Fruit fly (Drosophila melanogaster) whole organism, embryonic: ENCODE data around the gene CG43658.

Experiments used
- Asciz ChIP-seq: fragments of 200-800 bp; sonication (Bioruptor generic); optimal IDR thresholded peaks from 2 replicates; lab custom pipeline; 2017; ENCODE audit warnings: missing biosample characterization, mild to moderate bottlenecking, missing genetic modification characterization, missing genetic modification reagents
- BEAF-32 ChIP-seq: fragments of 200-800 bp; sonication (Bioruptor generic); optimal IDR thresholded peaks from 3 replicates; lab custom pipeline; 2017; ENCODE audit warnings: missing biosample characterization, missing genetic modification characterization, mild to moderate bottlenecking, moderate library complexity, missing genetic modification reagents
- CG10267 ChIP-seq: fragments of 200-800 bp; sonication (Bioruptor generic); optimal IDR thresholded peaks from 2 replicates; lab custom pipeline; 2018; ENCODE audit warnings: missing biosample characterization, mild to moderate bottlenecking, missing genetic modification characterization, moderate library complexity
- CG10366 ChIP-seq: fragments of 200-800 bp; sonication (Bioruptor generic); IDR thresholded peaks from 2 replicates; pipeline ENCODE4 v1.3.6; 2022; ENCODE audit warnings: missing biosample characterization, missing genetic modification characterization
- CG12236 ChIP-seq: fragments of 200-800 bp; sonication (Bioruptor generic); optimal IDR thresholded peaks from 2 replicates; lab custom pipeline; 2016; ENCODE audit warnings: missing biosample characterization, missing genetic modification characterization
- CG14050 ChIP-seq: fragments of 200-800 bp; sonication (Bioruptor generic); IDR thresholded peaks from 3 replicates; pipeline ENCODE4 v1.3.6; 2022; ENCODE audit warnings: missing biosample characterization, missing genetic modification characterization
- CG14710 ChIP-seq: fragments of 200-800 bp; sonication (Bioruptor generic); optimal IDR thresholded peaks from 3 replicates; lab custom pipeline; 2019; ENCODE audit warnings: missing biosample characterization, mild to moderate bottlenecking, missing genetic modification characterization, moderate library complexity
- CG16813 ChIP-seq: fragments of 200-800 bp; sonication (Bioruptor generic); IDR thresholded peaks from 3 replicates; pipeline ENCODE4 v1.3.6; 2022; ENCODE audit warnings: missing biosample characterization, missing genetic modification characterization; ENCODE audit not compliant: partially characterized antibody
- CG16815 ChIP-seq: fragments of 200-800 bp; sonication (Bioruptor generic); optimal IDR thresholded peaks from 3 replicates; lab custom pipeline; 2017; ENCODE audit warnings: missing biosample characterization, mild to moderate bottlenecking, missing genetic modification characterization
- CG17361 ChIP-seq: fragments of 200-800 bp; sonication (Bioruptor generic); IDR thresholded peaks from 3 replicates; pipeline ENCODE4 v1.3.6; 2022; ENCODE audit warnings: missing biosample characterization, missing genetic modification characterization
- CG17802 ChIP-seq: fragments of 200-800 bp; sonication (Bioruptor generic); optimal IDR thresholded peaks from 2 replicates; lab custom pipeline; 2018; ENCODE audit warnings: missing biosample characterization, mild to moderate bottlenecking, missing genetic modification characterization, moderate library complexity
- CG1792 ChIP-seq: fragments of 200-800 bp; sonication (Bioruptor generic); optimal IDR thresholded peaks from 2 replicates; lab custom pipeline; 2016; ENCODE audit warnings: missing biosample characterization, missing genetic modification characterization
- CG30403 ChIP-seq: fragments of 200-800 bp; sonication (Bioruptor generic); optimal IDR thresholded peaks from 3 replicates; lab custom pipeline; 2016; ENCODE audit warnings: missing biosample characterization, missing genetic modification characterization
- CG30431 ChIP-seq: fragments of 200-800 bp; sonication (Bioruptor generic); optimal IDR thresholded peaks from 2 replicates; lab custom pipeline; 2017; ENCODE audit warnings: missing biosample characterization, missing genetic modification characterization
- CG3407 ChIP-seq: fragments of 200-800 bp; sonication (Bioruptor generic); optimal IDR thresholded peaks from 2 replicates; lab custom pipeline; 2018; ENCODE audit warnings: missing biosample characterization, mild to moderate bottlenecking, missing genetic modification characterization
- CG4282 ChIP-seq: fragments of 200-800 bp; sonication (Bioruptor generic); optimal IDR thresholded peaks from 2 replicates; lab custom pipeline; 2016; ENCODE audit warnings: missing biosample characterization, missing genetic modification characterization
- CG4328 ChIP-seq: fragments of 200-800 bp; sonication (Bioruptor generic); optimal IDR thresholded peaks from 3 replicates; lab custom pipeline; 2017; ENCODE audit warnings: missing biosample characterization, missing genetic modification reagents, missing genetic modification characterization
- CG4360 ChIP-seq: fragments of 200-800 bp; sonication (Bioruptor generic); IDR thresholded peaks from 2 replicates; pipeline ENCODE4 v1.3.6; 2022; ENCODE audit warnings: missing biosample characterization, missing genetic modification characterization
- CG4404 ChIP-seq: fragments of 200-800 bp; sonication (Bioruptor generic); IDR thresholded peaks from 2 replicates; pipeline ENCODE4 v1.3.6; 2022; ENCODE audit warnings: missing biosample characterization, missing genetic modification characterization
- CG5180 ChIP-seq: fragments of 200-800 bp; sonication (Bioruptor generic); optimal IDR thresholded peaks from 3 replicates; lab custom pipeline; 2017; ENCODE audit warnings: missing biosample characterization, missing genetic modification characterization, mild to moderate bottlenecking, moderate library complexity, missing genetic modification reagents
- CG6175 ChIP-seq: fragments of 200-800 bp; sonication (Bioruptor generic); IDR thresholded peaks from 3 replicates; pipeline ENCODE4 v1.3.6; 2022; ENCODE audit warnings: missing biosample characterization, missing genetic modification characterization
- CG6254 ChIP-seq: fragments of 200-800 bp; sonication (Bioruptor generic); optimal IDR thresholded peaks from 3 replicates; lab custom pipeline; 2017; ENCODE audit warnings: mild to moderate bottlenecking, missing biosample characterization, missing genetic modification reagents, missing genetic modification characterization
- CG7556 ChIP-seq: fragments of 200-800 bp; sonication (Bioruptor generic); optimal IDR thresholded peaks from 2 replicates; lab custom pipeline; 2017; ENCODE audit warnings: missing biosample characterization, mild to moderate bottlenecking, missing genetic modification characterization
- CG7786 ChIP-seq: fragments of 200-800 bp; sonication (Bioruptor generic); optimal IDR thresholded peaks from 2 replicates; lab custom pipeline; 2016; ENCODE audit warnings: missing biosample characterization, missing genetic modification characterization
- Dbx ChIP-seq: fragments of 200-800 bp; sonication (Bioruptor generic); IDR thresholded peaks from 3 replicates; pipeline ENCODE4 v1.3.6; 2022; ENCODE audit warnings: missing biosample characterization, missing genetic modification characterization
- Eip74EF ChIP-seq, 2 experiments: fragments of 200-800 bp in 1 of 2; fragments of >200 bp in 1 of 2; sonication (Bioruptor generic) in 1 of 2; optimal IDR thresholded peaks; 2 replicates each; lab custom pipeline; 2017 to 2019; ENCODE audit warnings: missing biosample characterization in 2 of 2, missing genetic modification characterization in 2 of 2, mild to moderate bottlenecking in 1 of 2, moderate library complexity in 1 of 2
- HLH4C ChIP-seq: fragments of 200-800 bp; sonication (Bioruptor generic); IDR thresholded peaks from 3 replicates; pipeline ENCODE4 v1.3.6; 2022; ENCODE audit warnings: missing biosample characterization, missing genetic modification characterization; ENCODE audit not compliant: partially characterized antibody
- Hmx ChIP-seq: fragments of 200-800 bp; sonication (Bioruptor generic); optimal IDR thresholded peaks from 2 replicates; lab custom pipeline; 2016; ENCODE audit warnings: missing biosample characterization, missing genetic modification characterization
- Hr3 ChIP-seq: fragments of 200-800 bp; sonication (Bioruptor generic); optimal IDR thresholded peaks from 3 replicates; lab custom pipeline; 2016; ENCODE audit warnings: missing biosample characterization, missing genetic modification characterization
- Hr78 ChIP-seq, 2 experiments: fragments of 200-800 bp in 1 of 2; fragments of >200 bp in 1 of 2; sonication (Bioruptor generic) in 1 of 2; optimal IDR thresholded peaks; 2 replicates each; lab custom pipeline; 2017 to 2019; ENCODE audit warnings: missing biosample characterization in 2 of 2, missing genetic modification characterization in 2 of 2, mild to moderate bottlenecking in 1 of 2, moderate library complexity in 1 of 2
- Rx ChIP-seq: fragments of 200-800 bp; sonication (Bioruptor generic); IDR thresholded peaks from 2 replicates; pipeline ENCODE4 v1.3.6; 2022; ENCODE audit warnings: missing biosample characterization, missing genetic modification characterization
- Sin3A ChIP-seq: fragments of >200 bp; optimal IDR thresholded peaks from 2 replicates; lab custom pipeline; 2018
- ap ChIP-seq: fragments of 200-800 bp; sonication (Bioruptor generic); IDR thresholded peaks from 2 replicates; pipeline ENCODE4 v1.3.6; 2022; ENCODE audit warnings: missing biosample characterization, missing genetic modification characterization
- ara ChIP-seq: fragments of 200-800 bp; sonication (Bioruptor generic); IDR thresholded peaks from 2 replicates; pipeline ENCODE4 v1.3.6; 2022; ENCODE audit warnings: missing biosample characterization, missing genetic modification characterization
- bab2 ChIP-seq: fragments of 200-800 bp; sonication (Bioruptor generic); optimal IDR thresholded peaks from 2 replicates; lab custom pipeline; 2016; ENCODE audit warnings: missing biosample characterization, missing genetic modification characterization
- cas ChIP-seq: fragments of 200-800 bp; sonication (Bioruptor generic); IDR thresholded peaks from 2 replicates; pipeline ENCODE4 v1.3.6; 2022; ENCODE audit warnings: missing biosample characterization, missing genetic modification characterization
- chif ChIP-seq, 2 experiments: fragments of 200-800 bp; sonication (Bioruptor generic); optimal IDR thresholded peaks; 3 replicates each; lab custom pipeline; 2016; ENCODE audit warnings: missing biosample characterization in 2 of 2, missing genetic modification characterization in 2 of 2
- ci ChIP-seq: fragments of 200-800 bp; sonication (Bioruptor generic); IDR thresholded peaks from 3 replicates; pipeline ENCODE4 v1.3.6; 2022; ENCODE audit warnings: missing biosample characterization, missing genetic modification characterization
- crol ChIP-seq: fragments of 200-800 bp; sonication (Bioruptor generic); IDR thresholded peaks from 2 replicates; pipeline ENCODE4 v1.3.6; 2022; ENCODE audit warnings: missing biosample characterization, missing genetic modification characterization
- danr ChIP-seq: fragments of 200-800 bp; sonication (Bioruptor generic); IDR thresholded peaks from 2 replicates; pipeline ENCODE4 v1.3.6; 2022; ENCODE audit warnings: missing biosample characterization, missing genetic modification characterization
- fd102C ChIP-seq: fragments of 200-800 bp; sonication (Bioruptor generic); optimal IDR thresholded peaks from 2 replicates; lab custom pipeline; 2018; ENCODE audit warnings: missing biosample characterization, mild to moderate bottlenecking, missing genetic modification characterization, moderate library complexity
- grn ChIP-seq: fragments of 200-800 bp; sonication (Bioruptor generic); optimal IDR thresholded peaks from 3 replicates; lab custom pipeline; 2017; ENCODE audit warnings: missing biosample characterization, missing genetic modification characterization
- kay ChIP-seq: fragments of 200-800 bp; sonication (Bioruptor generic); optimal IDR thresholded peaks from 2 replicates; lab custom pipeline; 2016; ENCODE audit warnings: missing biosample characterization, missing genetic modification characterization
- klu ChIP-seq: fragments of 200-800 bp; sonication (Bioruptor generic); IDR thresholded peaks from 2 replicates; pipeline ENCODE4 v1.3.6; 2022; ENCODE audit warnings: missing biosample characterization, missing genetic modification characterization
- nom ChIP-seq: fragments of 200-800 bp; sonication (Bioruptor generic); optimal IDR thresholded peaks from 2 replicates; lab custom pipeline; 2017; ENCODE audit warnings: missing biosample characterization, missing genetic modification characterization, mild to moderate bottlenecking, moderate library complexity, missing genetic modification reagents
- prd ChIP-seq, 3 experiments: fragments of >200 bp in 2 of 3; fragments of 200-800 bp in 1 of 3; sonication (Bioruptor generic) in 1 of 3; optimal IDR thresholded peaks in 2 of 3; IDR thresholded peaks in 1 of 3; 2 replicates in 2 of 3; 3 replicates in 1 of 3; pipeline versions ENCODE4 v1.3.6 to Lab custom; 2017 to 2022; ENCODE audit warnings: missing biosample characterization in 1 of 3, missing genetic modification characterization in 1 of 3
- pros ChIP-seq: fragments of 200-800 bp; sonication (Bioruptor generic); optimal IDR thresholded peaks from 3 replicates; lab custom pipeline; 2019; ENCODE audit warnings: missing biosample characterization, mild to moderate bottlenecking, missing genetic modification characterization, moderate library complexity
- sd ChIP-seq: fragments of 200-800 bp; sonication (Bioruptor generic); optimal IDR thresholded peaks from 3 replicates; lab custom pipeline; 2018; ENCODE audit warnings: missing biosample characterization, mild to moderate bottlenecking, missing genetic modification characterization, moderate library complexity
- sob ChIP-seq: fragments of 200-800 bp; sonication (Bioruptor generic); IDR thresholded peaks from 2 replicates; pipeline ENCODE4 v1.3.6; 2022; ENCODE audit warnings: missing biosample characterization, missing genetic modification characterization
- sug ChIP-seq: fragments of 200-800 bp; optimal IDR thresholded peaks from 2 replicates; lab custom pipeline; 2019; ENCODE audit warnings: missing biosample characterization, mild to moderate bottlenecking, missing genetic modification characterization, moderate library complexity
- tna ChIP-seq: fragments of 200-800 bp; sonication (Bioruptor generic); IDR thresholded peaks from 2 replicates; pipeline ENCODE4 v1.3.6; 2022; ENCODE audit warnings: missing biosample characterization, missing genetic modification characterization; ENCODE audit not compliant: partially characterized antibody

Gene CG43658

dm6 chrX:17491184-17491583 is 69.8 kb downstream of the CG43658 start (continued):
- TF ChIP-seq nom (peak; percentile 11), ara (GFP tag; lab: Robert Waterston, UW) (peak; percentile 80), CG4282 (GFP tag; lab: Kevin White, UChicago) (no peak), prd (optimal IDR thresholded peaks at IDR 0.05; lab: Kevin White, UChicago) (no peak), prd (GFP tag; IDR thresholded peaks at IDR 0.05; lab: Robert Waterston, UW) (peak; percentile 85), Hr78 (GFP tag; optimal IDR thresholded peaks at IDR 0.05; lab: Kevin White, UChicago) (no peak), CG14710 (tag; lab: Kevin White, UChicago) (peak; percentile 39), CG5180 (GFP tag; lab: Kevin White, UChicago) (no peak), fd102C (GFP tag; lab: Kevin White, UChicago) (peak; percentile 1), Eip74EF (GFP tag; optimal IDR thresholded peaks at IDR 0.05; lab: Kevin White, UChicago) (peak in 1 of 2 experiments; percentile 16), klu (GFP tag; lab: Robert Waterston, UW) (peak; percentile 16; the same call in 1 of the 2 replicates), Hmx (GFP tag; lab: Kevin White, UChicago) (no peak), sug (tag; lab: Kevin White, UChicago) (no peak), Asciz (GFP tag; lab: Kevin White, UChicago) (peak; percentile 39), CG10267 (peak; percentile 52), pros (GFP tag; lab: Kevin White, UChicago) (no peak), danr (GFP tag; lab: Robert Waterston, UW) (no peak), CG4404 (GFP tag; lab: Robert Waterston, UW) (peak; percentile 63; the same call in 1 of the 2 replicates), CG30431 (GFP tag; lab: Kevin White, UChicago) (peak; percentile 55), CG16815 (GFP tag; lab: Kevin White, UChicago) (peak; percentile 51), CG30403 (peak; percentile 51), ap (GFP tag; lab: Robert Waterston, UW) (peak; percentile 46), Hr3 (peak; percentile 46), CG12236 (GFP tag; lab: Kevin White, UChicago) (no peak), CG7556 (GFP tag; lab: Kevin White, UChicago) (peak; percentile 12), bab2 (GFP tag; lab: Kevin White, UChicago) (peak; percentile 43), sob (GFP tag; lab: Robert Waterston, UW) (peak; percentile 62), BEAF-32 (no peak), CG3407 (no peak), CG17802 (peak; percentile 0), CG7786 (GFP tag; lab: Kevin White, UChicago) (peak; percentile 27), CG1792 (peak; percentile 35), CG14050 (peak; percentile 56; the same call in 2 of the 3 replicates), kay (GFP tag; lab: Kevin White, UChicago) (peak; percentile 59), tna (no peak), CG10366 (peak; percentile 53), HLH4C (GFP tag; lab: Robert Waterston, UW) (no peak), CG4360 (GFP tag; lab: Robert Waterston, UW) (peak; percentile 48; the same call in 1 of the 2 replicates), Sin3A (lab: Kevin White, UChicago) (no peak), Rx (peak; percentile 58; the same call in 1 of the 2 replicates)

dm6 chrX:17490462-17490861 is 70.5 kb downstream of the CG43658 start:
- TF ChIP-seq Dbx (GFP tag; lab: Robert Waterston, UW) (no peak), CG17361 (no peak), chif (GFP tag; optimal IDR thresholded peaks at IDR 0.05; lab: Kevin White, UChicago) (no peak), CG6254 (no peak), sd (tag; lab: Kevin White, UChicago) (peak; percentile 40), ci (GFP tag; lab: Robert Waterston, UW) (no peak), cas (no peak), grn (GFP tag; lab: Kevin White, UChicago) (peak; percentile 12), Hmx (GFP tag; lab: Kevin White, UChicago) (no peak), CG6175 (GFP tag; lab: Robert Waterston, UW) (no peak), CG4328 (GFP tag; lab: Kevin White, UChicago) (no peak), crol (GFP tag; lab: Robert Waterston, UW) (0 out of 2 replicates have a peak, but pooled peaks have one; percentile 16), CG16813 (GFP tag; lab: Robert Waterston, UW) (no peak)
